Fruit fly (Drosophila melanogaster): ENCODE data around the gene CG10841.
A peak's percentile ranks its signal among the peaks of the same experiment; 100 is the strongest.

- TF ChIP-seq kay (GFP tag; ENCODE audit: borderline replicate concordance): peak; percentile 88
- TF ChIP-seq CG7101 (tag; optimal IDR thresholded peaks at IDR 0.05): peak; percentile 40
- no peak for TF ChIP-seq cnc (optimal IDR thresholded peaks at IDR 0.05)
- TF ChIP-seq Crg-1 (GFP tag; optimal IDR thresholded peaks at IDR 0.05): no peak
- TF ChIP-seq pad (GFP tag; optimal IDR thresholded peaks at IDR 0.05): peak; percentile 39
- TF ChIP-seq toe (GFP tag; optimal IDR thresholded peaks at IDR 0.05): no peak
- TF ChIP-seq CG5204 (GFP tag; optimal IDR thresholded peaks at IDR 0.05): no peak
- TF ChIP-seq bab1 (GFP tag; optimal IDR thresholded peaks at IDR 0.05): peak; percentile 68
- TF ChIP-seq CG33017 (tag; optimal IDR thresholded peaks at IDR 0.05): peak; percentile 57
- peak; percentile 29 for TF ChIP-seq Clk (GFP tag; optimal IDR thresholded peaks at IDR 0.05)
These were observed 13.3 kb downstream of the CG10841 start for dm6 chr3R:13644778-13645660.
